Worm (Caenorhabditis elegans) whole organism, L2 larva: ENCODE measurements around the gene col-36.

Experiments
- C34F6.9 ChIP-seq: fragments of 150-350 bp; optimal IDR thresholded peaks from 2 replicates; lab custom pipeline; 2014; ENCODE audit warnings: missing biosample characterization, missing genetic modification characterization
- F13H6.1 ChIP-seq: sonication (generic microtip); optimal IDR thresholded peaks from 2 replicates; lab custom pipeline; 2016; ENCODE audit warnings: missing genetic modification characterization, missing compliant biosample characterization
- Y55F3AM.14 ChIP-seq: fragments of 200-800 bp; sonication (Bioruptor generic); optimal IDR thresholded peaks from 2 replicates; lab custom pipeline; 2018; ENCODE audit warnings: mild to moderate bottlenecking, missing genetic modification characterization, missing compliant biosample characterization
- ZK546.5 ChIP-seq: sonication (generic microtip); optimal IDR thresholded peaks from 2 replicates; lab custom pipeline; 2017; ENCODE audit warnings: missing biosample characterization, missing genetic modification characterization
- alr-1 ChIP-seq: fragments of 150-350 bp; optimal IDR thresholded peaks from 2 replicates; lab custom pipeline; 2014; ENCODE audit warnings: missing biosample characterization, missing genetic modification characterization
- aly-2 ChIP-seq: fragments of 150-350 bp; optimal IDR thresholded peaks from 2 replicates; lab custom pipeline; 2014; ENCODE audit warnings: missing biosample characterization, missing genetic modification characterization
- ama-1 ChIP-seq: fragments of 150-350 bp; optimal IDR thresholded peaks from 2 replicates; lab custom pipeline; 2018; ENCODE audit warnings: inconsistent platforms
- blmp-1 ChIP-seq: sonication (generic microtip); optimal IDR thresholded peaks from 2 replicates; lab custom pipeline; 2017; ENCODE audit warnings: missing genetic modification characterization, mild to moderate bottlenecking, missing compliant biosample characterization, antibody characterized with exemption, moderate library complexity; ENCODE audit not compliant: insufficient read depth
- ceh-16 ChIP-seq: fragments of 150-350 bp; optimal IDR thresholded peaks from 2 replicates; lab custom pipeline; 2014; ENCODE audit warnings: missing biosample characterization, missing genetic modification characterization
- ceh-82 ChIP-seq: fragments of 150-350 bp; optimal IDR thresholded peaks from 2 replicates; lab custom pipeline; 2014; ENCODE audit warnings: missing biosample characterization, missing genetic modification characterization
- crh-2 ChIP-seq: sonication (generic microtip); optimal IDR thresholded peaks from 2 replicates; lab custom pipeline; 2017; ENCODE audit warnings: missing biosample characterization, missing genetic modification characterization
- dmd-4 ChIP-seq: sonication (generic microtip); optimal IDR thresholded peaks from 2 replicates; lab custom pipeline; 2017; ENCODE audit warnings: missing biosample characterization, missing genetic modification characterization
- elt-1 ChIP-seq: fragments of 150-350 bp; optimal IDR thresholded peaks from 2 replicates; lab custom pipeline; 2014; ENCODE audit warnings: missing biosample characterization, missing genetic modification characterization
- elt-3 ChIP-seq: sonication (generic microtip); optimal IDR thresholded peaks from 2 replicates; lab custom pipeline; 2017; ENCODE audit warnings: missing biosample characterization, missing genetic modification characterization
- fos-1 ChIP-seq: fragments of 150-350 bp; optimal IDR thresholded peaks from 2 replicates; lab custom pipeline; 2014; ENCODE audit warnings: missing biosample characterization, missing genetic modification characterization
- lin-11 ChIP-seq: fragments of 150-350 bp; sonication (generic microtip); optimal IDR thresholded peaks from 2 replicates; lab custom pipeline; 2014; ENCODE audit warnings: missing biosample characterization, missing genetic modification characterization, inconsistent platforms, mixed read lengths
- lin-13 ChIP-seq: fragments of 150-350 bp; optimal IDR thresholded peaks from 2 replicates; lab custom pipeline; 2014; ENCODE audit warnings: missing biosample characterization, missing genetic modification reagents, missing genetic modification characterization
- lsy-2 ChIP-seq, 2 experiments: fragments of 150-350 bp in 1 of 2; sonication (generic microtip) in 1 of 2; optimal IDR thresholded peaks; 2 replicates each; lab custom pipeline; 2014 to 2017; ENCODE audit warnings: missing biosample characterization in 2 of 2, missing genetic modification characterization in 2 of 2
- mab-5 ChIP-seq: fragments of 150-350 bp; optimal IDR thresholded peaks from 2 replicates; lab custom pipeline; 2014; ENCODE audit warnings: missing biosample characterization, missing genetic modification characterization
- mdl-1 ChIP-seq, 2 experiments: fragments of 150-350 bp in 1 of 2; sonication (generic microtip) in 1 of 2; optimal IDR thresholded peaks; 2 replicates each; lab custom pipeline; 2017; ENCODE audit warnings: missing biosample characterization in 2 of 2, missing genetic modification characterization in 2 of 2
- nhr-10 ChIP-seq: sonication (generic microtip); optimal IDR thresholded peaks from 2 replicates; lab custom pipeline; 2017; ENCODE audit warnings: missing biosample characterization, missing genetic modification characterization
- nhr-129 ChIP-seq: fragments of 150-350 bp; optimal IDR thresholded peaks from 2 replicates; lab custom pipeline; 2014; ENCODE audit warnings: missing biosample characterization, missing genetic modification characterization
- nhr-21 ChIP-seq: fragments of 150-350 bp; optimal IDR thresholded peaks from 2 replicates; lab custom pipeline; 2014; ENCODE audit warnings: missing biosample characterization, missing genetic modification characterization
- nhr-23 ChIP-seq: fragments of 150-350 bp; optimal IDR thresholded peaks from 2 replicates; lab custom pipeline; 2014; ENCODE audit warnings: missing biosample characterization, missing genetic modification reagents, missing genetic modification characterization
- nhr-6 ChIP-seq: fragments of 150-350 bp; optimal IDR thresholded peaks from 2 replicates; lab custom pipeline; 2014; ENCODE audit warnings: missing biosample characterization, missing genetic modification characterization
- peb-1 ChIP-seq: fragments of 150-350 bp; optimal IDR thresholded peaks from 2 replicates; lab custom pipeline; 2014; ENCODE audit warnings: missing biosample characterization, missing genetic modification characterization
- skn-1 ChIP-seq: sonication (generic microtip); optimal IDR thresholded peaks from 2 replicates; lab custom pipeline; 2017; ENCODE audit warnings: missing biosample characterization, missing genetic modification characterization
- sma-3 ChIP-seq: sonication (generic microtip); optimal IDR thresholded peaks from 2 replicates; lab custom pipeline; 2016; ENCODE audit warnings: missing genetic modification reagents, missing genetic modification characterization, missing compliant biosample characterization
- sma-9 ChIP-seq, 2 experiments: fragments of 150-350 bp in 1 of 2; sonication (generic microtip) in 1 of 2; optimal IDR thresholded peaks; 2 replicates each; lab custom pipeline; 2014 to 2016; ENCODE audit warnings: missing genetic modification characterization in 2 of 2, mild to moderate bottlenecking in 1 of 2, missing biosample characterization in 1 of 2, missing compliant biosample characterization in 1 of 2, missing genetic modification reagents in 1 of 2, moderate library complexity in 1 of 2
- unc-39 ChIP-seq: fragments of 150-350 bp; optimal IDR thresholded peaks from 2 replicates; lab custom pipeline; 2014; ENCODE audit warnings: missing biosample characterization, missing genetic modification characterization
- unc-55 ChIP-seq: fragments of 150-350 bp; sonication (generic microtip); optimal IDR thresholded peaks from 3 replicates; lab custom pipeline; 2014; ENCODE audit warnings: missing biosample characterization, missing genetic modification reagents, missing genetic modification characterization
- zag-1 ChIP-seq: fragments of 150-350 bp; optimal IDR thresholded peaks from 2 replicates; lab custom pipeline; 2014; ENCODE audit warnings: missing biosample characterization, missing genetic modification characterization
- ztf-4 ChIP-seq: fragments of 150-350 bp; optimal IDR thresholded peaks from 2 replicates; lab custom pipeline; 2014; ENCODE audit warnings: missing biosample characterization, missing genetic modification characterization

The col-36 gene

ce11 chrII:7199308-7199707 lies 30.7 kb upstream of the col-36 start, which contains the start of gene E04F6.6:
TSS of gene E04F6.6 (minus strand) at chrII:7199565.
- TF ChIP-seq sma-3 (GFP tag; lab: Kevin White, UChicago) (no peak), alr-1 (tag; lab: Kevin White, UChicago) (no peak), mdl-1 (tag; optimal IDR thresholded peaks at IDR 0.05; lab: Kevin White, UChicago) (no peak), ceh-16 (tag; lab: Kevin White, UChicago) (no peak), nhr-21 (tag; lab: Kevin White, UChicago) (no peak), lsy-2 (tag; optimal IDR thresholded peaks at IDR 0.05; lab: Kevin White, UChicago) (no peak), lin-13 (GFP tag; lab: Kevin White, UChicago) (no peak), ZK546.5 (no peak), mab-5 (no peak), unc-39 (tag; lab: Kevin White, UChicago) (no peak), nhr-10 (tag; lab: Kevin White, UChicago) (no peak), Y55F3AM.14 (GFP tag; lab: Kevin White, UChicago) (no peak), dmd-4 (tag; lab: Kevin White, UChicago) (no peak)
- TF ChIP-seq, all 48 proteins: peak for 0

ce11 chrII:7197434-7197833 lies 28.8 kb upstream of the col-36 start:
- TF ChIP-seq ceh-16 (tag; lab: Kevin White, UChicago) (no peak), unc-39 (tag; lab: Kevin White, UChicago) (no peak), aly-2 (tag; lab: Kevin White, UChicago) (no peak), ztf-4 (no peak), peb-1 (tag; lab: Kevin White, UChicago) (no peak), crh-2 (tag; lab: Kevin White, UChicago) (peak; percentile 32), C34F6.9 (tag; lab: Kevin White, UChicago) (no peak)

ce11 chrII:7196040-7196439 lies 27.4 kb upstream of the col-36 start, which contains the start of gene maoc-1:
TSS of gene maoc-1 (plus strand) at chrII:7196276.
- TF ChIP-seq sma-9 (GFP tag; optimal IDR thresholded peaks at IDR 0.05; lab: Kevin White, UChicago) (peak; percentile 13), sma-9 (tag; optimal IDR thresholded peaks at IDR 0.05; lab: Kevin White, UChicago) (no peak), fos-1 (tag; lab: Kevin White, UChicago) (peak; percentile 25), elt-1 (tag; lab: Kevin White, UChicago) (no peak)

ce11 chrII:7195541-7195940 lies 26.9 kb upstream of the col-36 start, which contains the start of gene acdh-12:
TSS of gene acdh-12 (minus strand) at chrII:7195641.
- TF ChIP-seq C34F6.9 (tag; lab: Kevin White, UChicago) (no peak), elt-3 (no peak), alr-1 (tag; lab: Kevin White, UChicago) (no peak), crh-2 (tag; lab: Kevin White, UChicago) (no peak), fos-1 (tag; lab: Kevin White, UChicago) (no peak), nhr-23 (tag; lab: Kevin White, UChicago) (no peak), skn-1 (tag; lab: Kevin White, UChicago) (no peak), lin-11 (tag; lab: Kevin White, UChicago) (no peak), nhr-6 (no peak), Y55F3AM.14 (GFP tag; lab: Kevin White, UChicago) (no peak), ceh-82 (no peak), nhr-10 (tag; lab: Kevin White, UChicago) (no peak)

ce11 chrII:7189120-7189519 lies 20.5 kb upstream of the col-36 start, which contains the start of gene E04F6.4:
TSS of gene E04F6.4 (plus strand) at chrII:7189420.
- no peak for TF ChIP-seq peb-1 (tag; lab: Kevin White, UChicago)
- TF ChIP-seq unc-55 (GFP tag; lab: Kevin White, UChicago) = no peak
- TF ChIP-seq nhr-23 (tag; lab: Kevin White, UChicago) = no peak
- no peak for TF ChIP-seq C34F6.9 (tag; lab: Kevin White, UChicago)
- TF ChIP-seq nhr-129 (tag; lab: Kevin White, UChicago) = no peak
- no peak for TF ChIP-seq zag-1 (tag; lab: Kevin White, UChicago)
- no peak for TF ChIP-seq elt-1 (tag; lab: Kevin White, UChicago)
- TF ChIP-seq skn-1 (tag; lab: Kevin White, UChicago) = no peak

ce11 chrII:7187110-7187509 lies 18.5 kb upstream of the col-36 start, which contains the start of gene C27H5.6:
TSS of gene C27H5.6 (minus strand) at chrII:7187210.
- TF ChIP-seq mdl-1 (tag; optimal IDR thresholded peaks at IDR 0.05; lab: Kevin White, UChicago) (no peak), alr-1 (tag; lab: Kevin White, UChicago) (no peak), ZK546.5 (no peak), fos-1 (tag; lab: Kevin White, UChicago) (no peak), aly-2 (tag; lab: Kevin White, UChicago) (no peak), lsy-2 (tag; optimal IDR thresholded peaks at IDR 0.05; lab: Kevin White, UChicago) (no peak), mab-5 (no peak), crh-2 (tag; lab: Kevin White, UChicago) (no peak), F13H6.1 (tag; lab: Kevin White, UChicago) (no peak), ama-1 (lab: Kevin White, UChicago) (no peak), elt-3 (no peak), Y55F3AM.14 (GFP tag; lab: Kevin White, UChicago) (no peak), lin-13 (GFP tag; lab: Kevin White, UChicago) (no peak), ceh-16 (tag; lab: Kevin White, UChicago) (no peak), elt-1 (tag; lab: Kevin White, UChicago) (no peak), blmp-1 (tag; lab: Kevin White, UChicago) (no peak)
